Fruit fly (Drosophila melanogaster) whole organism, embryonic: ENCODE results near the gene Rfx.

Experiments used
- CG11456 ChIP-seq: fragments of 200-800 bp; sonication (Bioruptor generic); IDR thresholded peaks from 3 replicates; pipeline ENCODE4 v1.3.6; 2022; ENCODE audit warnings: missing biosample characterization, missing genetic modification characterization
- CG11560 ChIP-seq: fragments of 200-800 bp; sonication (Bioruptor generic); IDR thresholded peaks from 3 replicates; pipeline ENCODE4 v1.3.6; 2022; ENCODE audit warnings: missing biosample characterization, missing genetic modification characterization
- CG12659 ChIP-seq: fragments of 200-800 bp; sonication (Bioruptor generic); optimal IDR thresholded peaks from 3 replicates; lab custom pipeline; 2017; ENCODE audit warnings: mild to moderate bottlenecking, missing biosample characterization, missing genetic modification reagents, missing genetic modification characterization
- CG13287 ChIP-seq: fragments of 200-800 bp; sonication (Bioruptor generic); IDR thresholded peaks from 2 replicates; pipeline ENCODE4 v1.3.6; 2022; ENCODE audit warnings: missing biosample characterization, missing genetic modification characterization; ENCODE audit not compliant: partially characterized antibody
- CG14965 ChIP-seq: fragments of 200-800 bp; sonication (Bioruptor generic); optimal IDR thresholded peaks from 2 replicates; lab custom pipeline; 2016; ENCODE audit warnings: missing biosample characterization, missing genetic modification characterization, borderline replicate concordance
- CG15011 ChIP-seq: fragments of 200-800 bp; sonication (Bioruptor generic); optimal IDR thresholded peaks from 3 replicates; lab custom pipeline; 2018; ENCODE audit warnings: missing biosample characterization, mild to moderate bottlenecking, missing genetic modification characterization
- CG15479 ChIP-seq: fragments of 200-800 bp; sonication (Bioruptor generic); optimal IDR thresholded peaks from 3 replicates; lab custom pipeline; 2019; ENCODE audit warnings: missing biosample characterization, mild to moderate bottlenecking, missing genetic modification characterization, moderate library complexity
- CG16813 ChIP-seq: fragments of 200-800 bp; sonication (Bioruptor generic); IDR thresholded peaks from 3 replicates; pipeline ENCODE4 v1.3.6; 2022; ENCODE audit warnings: missing biosample characterization, missing genetic modification characterization; ENCODE audit not compliant: partially characterized antibody
- CG17385 ChIP-seq: fragments of 200-800 bp; sonication (Bioruptor generic); optimal IDR thresholded peaks from 3 replicates; lab custom pipeline; 2018; ENCODE audit warnings: missing biosample characterization, mild to moderate bottlenecking, missing genetic modification characterization
- CG2116 ChIP-seq: fragments of 200-800 bp; sonication (Bioruptor generic); optimal IDR thresholded peaks from 3 replicates; lab custom pipeline; 2018; ENCODE audit warnings: missing biosample characterization, mild to moderate bottlenecking, missing genetic modification characterization
- CG2875 ChIP-seq: fragments of 200-800 bp; sonication (Bioruptor generic); optimal IDR thresholded peaks from 2 replicates; lab custom pipeline; 2017; ENCODE audit warnings: missing biosample characterization, mild to moderate bottlenecking, missing genetic modification characterization, missing genetic modification reagents
- CG34422 ChIP-seq: fragments of 200-800 bp; sonication (Bioruptor generic); IDR thresholded peaks from 3 replicates; pipeline ENCODE4 v1.3.6; 2022; ENCODE audit warnings: missing biosample characterization, missing genetic modification characterization
- CG4617 ChIP-seq: fragments of 200-800 bp; sonication (Bioruptor generic); optimal IDR thresholded peaks from 3 replicates; lab custom pipeline; 2016; ENCODE audit warnings: missing biosample characterization, missing genetic modification characterization, borderline replicate concordance
- Dll ChIP-seq: fragments of 200-800 bp; sonication (Bioruptor generic); IDR thresholded peaks from 4 replicates; pipeline ENCODE4 v1.3.6; 2022; ENCODE audit warnings: missing biosample characterization, missing genetic modification characterization; ENCODE audit not compliant: partially characterized antibody
- Doc3 ChIP-seq: fragments of 200-800 bp; sonication (Bioruptor generic); IDR thresholded peaks from 3 replicates; pipeline ENCODE4 v1.3.6; 2022; ENCODE audit warnings: missing biosample characterization, missing genetic modification characterization; ENCODE audit not compliant: partially characterized antibody
- Dp ChIP-seq: fragments of 200-800 bp; sonication (Bioruptor generic); optimal IDR thresholded peaks from 2 replicates; lab custom pipeline; 2018; ENCODE audit warnings: missing biosample characterization, mild to moderate bottlenecking, missing genetic modification characterization, moderate library complexity
- Dref ChIP-seq: fragments of 200-800 bp; sonication (Bioruptor generic); IDR thresholded peaks from 2 replicates; pipeline ENCODE4 v1.3.6; 2022; ENCODE audit warnings: missing biosample characterization, missing genetic modification characterization
- Ets97D ChIP-seq: fragments of 200-800 bp; sonication (Bioruptor generic); optimal IDR thresholded peaks from 3 replicates; lab custom pipeline; 2016; ENCODE audit warnings: missing biosample characterization, missing genetic modification characterization
- MBD-R2 ChIP-seq: fragments of 200-800 bp; sonication (Bioruptor generic); IDR thresholded peaks from 2 replicates; pipeline ENCODE4 v1.3.6; 2022; ENCODE audit warnings: missing biosample characterization, missing genetic modification characterization
- MESR4 ChIP-seq: fragments of 200-800 bp; sonication (Bioruptor generic); optimal IDR thresholded peaks from 2 replicates; lab custom pipeline; 2018; ENCODE audit warnings: missing biosample characterization, mild to moderate bottlenecking, missing genetic modification characterization, moderate library complexity
- Med ChIP-seq: fragments of 200-800 bp; sonication (Bioruptor generic); peaks from one replicate; lab custom pipeline; 2016; ENCODE audit warnings: missing biosample characterization, missing genetic modification characterization, mild to moderate bottlenecking, inconsistent platforms, moderate library complexity
- Myb ChIP-seq: fragments of 200-800 bp; sonication (Bioruptor generic); optimal IDR thresholded peaks from 2 replicates; lab custom pipeline; 2016; ENCODE audit warnings: missing biosample characterization, missing genetic modification characterization
- Scr ChIP-seq: fragments of 200-800 bp; sonication (Bioruptor generic); IDR thresholded peaks from 2 replicates; pipeline ENCODE4 v1.3.6; 2022; ENCODE audit warnings: missing biosample characterization, missing genetic modification characterization; ENCODE audit not compliant: partially characterized antibody
- Sin3A ChIP-seq: fragments of >200 bp; optimal IDR thresholded peaks from 2 replicates; lab custom pipeline; 2018
- Spps ChIP-seq: fragments of 200-800 bp; sonication (Bioruptor generic); optimal IDR thresholded peaks from 2 replicates; lab custom pipeline; 2018; ENCODE audit warnings: missing biosample characterization, mild to moderate bottlenecking, missing genetic modification characterization
- Sry-δ ChIP-seq: fragments of 200-800 bp; sonication (Bioruptor generic); optimal IDR thresholded peaks from 2 replicates; lab custom pipeline; 2016; ENCODE audit warnings: missing biosample characterization, missing genetic modification characterization
- Stat92E ChIP-seq, 3 experiments: fragments of >200 bp in 2 of 3; fragments of 200-800 bp in 1 of 3; sonication (Bioruptor generic) in 1 of 3; optimal IDR thresholded peaks; 2 replicates each; lab custom pipeline; 2017 to 2019; ENCODE audit warnings: missing biosample characterization in 3 of 3, missing genetic modification characterization in 3 of 3, mild to moderate bottlenecking in 1 of 3, moderate library complexity in 1 of 3
- YL-1 ChIP-seq: fragments of 200-800 bp; sonication (Bioruptor generic); optimal IDR thresholded peaks from 3 replicates; lab custom pipeline; 2017; ENCODE audit warnings: missing biosample characterization, mild to moderate bottlenecking, missing genetic modification characterization
- ato ChIP-seq: fragments of 200-800 bp; sonication (Bioruptor generic); IDR thresholded peaks from 2 replicates; pipeline ENCODE4 v1.3.6; 2022; ENCODE audit warnings: missing biosample characterization, missing genetic modification characterization; ENCODE audit not compliant: partially characterized antibody
- cg ChIP-seq: fragments of 200-800 bp; sonication (Bioruptor generic); optimal IDR thresholded peaks from 3 replicates; lab custom pipeline; 2019; ENCODE audit warnings: missing biosample characterization, mild to moderate bottlenecking, missing genetic modification characterization, moderate library complexity
- ci ChIP-seq: fragments of 200-800 bp; sonication (Bioruptor generic); IDR thresholded peaks from 3 replicates; pipeline ENCODE4 v1.3.6; 2022; ENCODE audit warnings: missing biosample characterization, missing genetic modification characterization
- dati ChIP-seq: fragments of 200-800 bp; sonication (Bioruptor generic); IDR thresholded peaks from 2 replicates; pipeline ENCODE4 v1.3.6; 2022; ENCODE audit warnings: missing biosample characterization, missing genetic modification characterization
- dmrt11E ChIP-seq: fragments of 200-800 bp; sonication (Bioruptor generic); optimal IDR thresholded peaks from 3 replicates; lab custom pipeline; 2018; ENCODE audit warnings: missing biosample characterization, mild to moderate bottlenecking, missing genetic modification characterization, moderate library complexity
- dpn ChIP-seq, 2 experiments: fragments of 200-800 bp; sonication (Bioruptor generic); optimal IDR thresholded peaks; 3 replicates each; lab custom pipeline; 2016; ENCODE audit warnings: missing biosample characterization in 2 of 2, missing genetic modification characterization in 2 of 2
- fu2 ChIP-seq: fragments of 200-800 bp; sonication (Bioruptor generic); optimal IDR thresholded peaks from 2 replicates; lab custom pipeline; 2016; ENCODE audit warnings: missing biosample characterization, missing genetic modification characterization
- hb ChIP-seq: fragments of 200-800 bp; sonication (Bioruptor generic); IDR thresholded peaks from 3 replicates; pipeline ENCODE4 v1.3.6; 2022; ENCODE audit warnings: missing biosample characterization, missing genetic modification characterization; ENCODE audit not compliant: partially characterized antibody
- hbn ChIP-seq: fragments of 200-800 bp; sonication (Bioruptor generic); IDR thresholded peaks from 2 replicates; pipeline ENCODE4 v1.3.6; 2022; ENCODE audit warnings: missing biosample characterization, missing genetic modification characterization; ENCODE audit not compliant: partially characterized antibody
- hth ChIP-seq: fragments of >200 bp; optimal IDR thresholded peaks from 2 replicates; lab custom pipeline; 2017; ENCODE audit warnings: inconsistent platforms
- inv ChIP-seq: fragments of 200-800 bp; sonication (Bioruptor generic); IDR thresholded peaks from 2 replicates; pipeline ENCODE4 v1.3.6; 2022; ENCODE audit warnings: missing biosample characterization, missing genetic modification characterization; ENCODE audit not compliant: partially characterized antibody
- knrl ChIP-seq: fragments of 200-800 bp; sonication (Bioruptor generic); IDR thresholded peaks from 3 replicates; pipeline ENCODE4 v1.3.6; 2022; ENCODE audit warnings: missing biosample characterization, missing genetic modification characterization; ENCODE audit not compliant: partially characterized antibody
- phol ChIP-seq: fragments of 200-800 bp; sonication (Bioruptor generic); optimal IDR thresholded peaks from 3 replicates; lab custom pipeline; 2018; ENCODE audit warnings: missing biosample characterization, mild to moderate bottlenecking, missing genetic modification characterization, moderate library complexity
- pzg ChIP-seq: fragments of 200-800 bp; sonication (Bioruptor generic); optimal IDR thresholded peaks from 3 replicates; lab custom pipeline; 2018; ENCODE audit warnings: missing biosample characterization, mild to moderate bottlenecking, missing genetic modification characterization, moderate library complexity
- rib ChIP-seq: fragments of 200-800 bp; sonication (Bioruptor generic); IDR thresholded peaks from 2 replicates; pipeline ENCODE4 v1.3.6; 2022; ENCODE audit warnings: missing biosample characterization, missing genetic modification characterization
- sug ChIP-seq: fragments of 200-800 bp; optimal IDR thresholded peaks from 2 replicates; lab custom pipeline; 2019; ENCODE audit warnings: missing biosample characterization, mild to moderate bottlenecking, missing genetic modification characterization, moderate library complexity
- tna ChIP-seq: fragments of 200-800 bp; sonication (Bioruptor generic); IDR thresholded peaks from 2 replicates; pipeline ENCODE4 v1.3.6; 2022; ENCODE audit warnings: missing biosample characterization, missing genetic modification characterization; ENCODE audit not compliant: partially characterized antibody
- trem ChIP-seq: fragments of 200-800 bp; optimal IDR thresholded peaks from 3 replicates; lab custom pipeline; 2019; ENCODE audit warnings: missing biosample characterization, mild to moderate bottlenecking, missing genetic modification characterization, moderate library complexity

Rfx gene

DNA sequence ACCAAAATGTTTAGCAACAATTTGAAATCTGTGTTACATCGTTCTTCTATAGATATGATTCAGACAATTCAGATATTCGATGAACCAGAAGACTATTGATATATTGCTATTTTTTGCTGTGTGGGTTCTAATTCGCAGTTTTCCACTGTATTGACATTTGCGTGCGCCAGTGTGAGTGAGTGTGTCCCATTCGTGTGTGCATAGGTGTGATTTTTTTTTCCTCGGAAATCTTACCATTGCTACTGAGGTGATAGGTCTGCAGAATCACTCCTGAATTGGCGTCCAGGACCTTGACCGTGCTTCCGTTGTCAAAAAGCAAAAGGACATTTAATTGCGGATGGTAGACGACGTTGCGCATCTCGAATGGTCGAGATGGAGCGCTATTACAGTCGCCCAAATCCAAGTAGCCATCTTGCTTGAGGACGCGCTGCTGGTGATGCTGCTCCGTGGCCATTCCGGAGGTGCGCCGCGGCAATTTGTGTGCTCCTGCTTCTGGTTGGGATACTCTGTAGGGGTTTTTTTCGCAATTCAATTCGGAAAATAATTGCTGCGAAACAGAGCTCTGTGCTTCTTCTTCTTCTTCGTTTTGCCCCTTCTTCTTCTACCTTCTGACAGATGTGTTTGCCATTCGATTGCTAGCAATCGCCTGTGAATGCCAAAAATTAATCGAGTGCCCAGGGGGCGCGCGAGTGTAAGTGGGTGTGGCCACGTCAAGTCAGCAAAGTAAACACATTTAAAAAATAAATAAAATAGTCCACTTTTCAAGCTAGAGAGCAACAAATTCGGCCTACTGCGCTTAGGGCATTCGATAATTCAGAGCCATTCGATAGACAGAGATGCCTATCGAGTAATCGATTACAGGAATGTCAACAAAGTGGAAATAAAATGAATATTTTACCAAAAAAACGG lies 46.9 kb downstream of the Rfx start, which contains the start of the genes Bruce and CG12818 (continued):
- TF ChIP-seq Stat92E (GFP tag; optimal IDR thresholded peaks at IDR 0.05; lab: Kevin White, UChicago) (peak in 1 of 3 experiments; percentile 50), hbn (GFP tag; lab: Robert Waterston, UW) (peak; percentile 60; the same call in 1 of the 2 replicates), CG14965 (no peak), CG2116 (GFP tag; lab: Kevin White, UChicago) (peak; percentile 86), MBD-R2 (GFP tag; lab: Robert Waterston, UW) (peak; percentile 70; the same call in 1 of the 2 replicates), CG13287 (GFP tag; lab: Robert Waterston, UW) (peak; percentile 82), CG4617 (GFP tag; lab: Kevin White, UChicago) (peak; percentile 95), Doc3 (GFP tag; lab: Robert Waterston, UW) (peak; percentile 54; the same call in 2 of the 3 replicates), Med (GFP tag; lab: Kevin White, UChicago) (peak; percentile 60), CG2875 (no peak), sug (tag; lab: Kevin White, UChicago) (no peak), CG11560 (tag; lab: Robert Waterston, UW) (peak; percentile 100), ato (GFP tag; lab: Robert Waterston, UW) (peak; percentile 86), cg (GFP tag; lab: Kevin White, UChicago) (peak; percentile 71), CG15011 (GFP tag; lab: Kevin White, UChicago) (no peak), Dll (GFP tag; lab: Robert Waterston, UW) (peak; percentile 82), dmrt11E (no peak), CG17385 (GFP tag; lab: Kevin White, UChicago) (peak; percentile 100), MESR4 (GFP tag; lab: Kevin White, UChicago) (peak; percentile 83), Sin3A (peak; percentile 85), Dp (GFP tag; lab: Kevin White, UChicago) (peak; percentile 50), inv (peak; percentile 64), CG34422 (GFP tag; lab: Robert Waterston, UW) (peak; percentile 43; the same call in 1 of the 3 replicates), YL-1 (GFP tag; lab: Kevin White, UChicago) (peak; percentile 76), knrl (GFP tag; lab: Robert Waterston, UW) (peak; percentile 71), Ets97D (GFP tag; lab: Kevin White, UChicago) (peak; percentile 64), phol (tag; lab: Kevin White, UChicago) (peak; percentile 52), CG12659 (peak; percentile 50), Myb (GFP tag; lab: Kevin White, UChicago) (peak; percentile 74), Sry-δ (GFP tag; lab: Kevin White, UChicago) (peak; percentile 64), ci (GFP tag; lab: Robert Waterston, UW) (0 out of 3 replicates have a peak, but pooled peaks have one; percentile 55), Spps (tag; lab: Kevin White, UChicago) (no peak), trem (tag; lab: Kevin White, UChicago) (peak; percentile 85), CG11456 (GFP tag; lab: Robert Waterston, UW) (no peak), CG15479 (GFP tag; lab: Kevin White, UChicago) (peak; percentile 67), tna (GFP tag; lab: Robert Waterston, UW) (peak; percentile 93), fu2 (peak; percentile 15), Dref (GFP tag; lab: Robert Waterston, UW) (peak; percentile 89), dpn (GFP tag; optimal IDR thresholded peaks at IDR 0.05; lab: Kevin White, UChicago) (peak in 1 of 2 experiments; percentile 10), CG16813 (GFP tag; lab: Robert Waterston, UW) (peak; percentile 86), rib (0 out of 2 replicates have a peak, but pooled peaks have one; percentile 11), hb (GFP tag; lab: Robert Waterston, UW) (peak; percentile 91), dati (no peak), hth (lab: Kevin White, UChicago) (no peak), Scr (GFP tag; lab: Robert Waterston, UW) (peak; percentile 75), pzg (GFP tag; lab: Kevin White, UChicago) (peak; percentile 77)
